Worm (Caenorhabditis elegans) whole organism, mixed stage, embryonic: ENCODE data around the gene T06E4.7.

ENCODE experiments used
- lsy-2 ChIP-seq: fragments of 150-350 bp; optimal IDR thresholded peaks from 2 replicates; lab custom pipeline; 2014; ENCODE audit warnings: missing biosample characterization, missing genetic modification characterization
- pha-4 ChIP-seq: fragments of 150-350 bp; optimal IDR thresholded peaks from 2 replicates; lab custom pipeline; 2018; ENCODE audit warnings: missing biosample characterization, missing genetic modification reagents, missing genetic modification characterization
- ztf-11 ChIP-seq: fragments of 150-350 bp; optimal IDR thresholded peaks from 2 replicates; lab custom pipeline; 2014; ENCODE audit warnings: missing biosample characterization, missing genetic modification characterization

ce11 chrV:9630542-9630941 lies 4.3 kb downstream of the T06E4.7 start:
- TF ChIP-seq ztf-11 (tag; lab: Kevin White, UChicago) (no peak), lsy-2 (tag; lab: Kevin White, UChicago) (no peak), pha-4 (tag; lab: Kevin White, UChicago) (no peak)
